Worm (Caenorhabditis elegans) whole organism, L2 larva: Measurements from ENCODE around the gene srd-12.

Experiments
- ama-1 ChIP-seq: fragments of 150-350 bp; optimal IDR thresholded peaks from 2 replicates; lab custom pipeline; 2018; ENCODE audit warnings: inconsistent platforms
- elt-3 ChIP-seq: sonication (generic microtip); optimal IDR thresholded peaks from 2 replicates; lab custom pipeline; 2017; ENCODE audit warnings: missing biosample characterization, missing genetic modification characterization
- skn-1 ChIP-seq: sonication (generic microtip); optimal IDR thresholded peaks from 2 replicates; lab custom pipeline; 2017; ENCODE audit warnings: missing biosample characterization, missing genetic modification characterization
- unc-39 ChIP-seq: fragments of 150-350 bp; optimal IDR thresholded peaks from 2 replicates; lab custom pipeline; 2014; ENCODE audit warnings: missing biosample characterization, missing genetic modification characterization

ce11 chrIV:5586320-5586720 lies 43.7 kb downstream of the srd-12 start:
- no peak for TF ChIP-seq ama-1 (lab: Kevin White, UChicago)
- no peak for TF ChIP-seq elt-3
- TF ChIP-seq unc-39 (tag; lab: Kevin White, UChicago) = no peak
- no peak for TF ChIP-seq skn-1
